Worm (Caenorhabditis elegans) whole organism, late embryonic: ENCODE results near the gene orc-3.

ENCODE experiments used
- C38D4.7 ChIP-seq: fragments of 200-800 bp; sonication (Bioruptor generic); optimal IDR thresholded peaks from 2 replicates; lab custom pipeline; 2018; ENCODE audit warnings: mild to moderate bottlenecking, missing genetic modification characterization, moderate library complexity, missing compliant biosample characterization
- F13H6.1 ChIP-seq: sonication (generic microtip); optimal IDR thresholded peaks from 2 replicates; lab custom pipeline; 2016; ENCODE audit warnings: missing genetic modification characterization, missing compliant biosample characterization
- K02D7.2 ChIP-seq: sonication (generic microtip); optimal IDR thresholded peaks from 2 replicates; lab custom pipeline; 2017; ENCODE audit warnings: mild to moderate bottlenecking, missing genetic modification characterization, missing compliant biosample characterization
- K09A11.1 ChIP-seq: sonication (generic microtip); optimal IDR thresholded peaks from 2 replicates; lab custom pipeline; 2017; ENCODE audit warnings: antibody characterized with exemption, mild to moderate bottlenecking, missing genetic modification characterization, missing compliant biosample characterization; ENCODE audit not compliant: insufficient read depth
- ahr-1 ChIP-seq: sonication (generic microtip); optimal IDR thresholded peaks from 2 replicates; lab custom pipeline; 2016; ENCODE audit warnings: missing genetic modification characterization, missing compliant biosample characterization
- ceh-14 ChIP-seq: sonication (generic microtip); optimal IDR thresholded peaks from 2 replicates; lab custom pipeline; 2016; ENCODE audit warnings: missing genotype, missing genetic modification characterization, missing compliant biosample characterization
- ceh-18 ChIP-seq: sonication (generic microtip); optimal IDR thresholded peaks from 2 replicates; lab custom pipeline; 2016; ENCODE audit warnings: missing genetic modification characterization, missing compliant biosample characterization
- ceh-24 ChIP-seq: sonication (generic microtip); optimal IDR thresholded peaks from 2 replicates; lab custom pipeline; 2016; ENCODE audit warnings: mild to moderate bottlenecking, missing genetic modification characterization, missing compliant biosample characterization
- ceh-30 ChIP-seq: fragments of 150-350 bp; optimal IDR thresholded peaks from 2 replicates; lab custom pipeline; 2014; ENCODE audit warnings: missing biosample characterization, missing genetic modification characterization
- ceh-45 ChIP-seq: fragments of 200-800 bp; sonication (Bioruptor generic); IDR thresholded peaks from 2 replicates; pipeline ENCODE4 v1.3.6; 2022; ENCODE audit warnings: missing genetic modification reagents, missing genetic modification characterization, missing compliant biosample characterization
- ceh-6 ChIP-seq: fragments of 200-800 bp; sonication (Bioruptor generic); optimal IDR thresholded peaks from 2 replicates; lab custom pipeline; 2018; ENCODE audit warnings: mild to moderate bottlenecking, missing genetic modification characterization, missing compliant biosample characterization
- che-1 ChIP-seq: sonication (generic microtip); optimal IDR thresholded peaks from 2 replicates; lab custom pipeline; 2016; ENCODE audit warnings: mild to moderate bottlenecking, missing genetic modification characterization, missing compliant biosample characterization
- elt-2 ChIP-seq: sonication (generic microtip); optimal IDR thresholded peaks from 2 replicates; lab custom pipeline; 2016; ENCODE audit warnings: missing genetic modification reagents, missing genetic modification characterization, missing compliant biosample characterization
- eyg-1 ChIP-seq: sonication (generic microtip); optimal IDR thresholded peaks from 2 replicates; lab custom pipeline; 2016; ENCODE audit warnings: missing genotype, missing genetic modification characterization, missing compliant biosample characterization
- fax-1 ChIP-seq: sonication (generic microtip); optimal IDR thresholded peaks from 2 replicates; lab custom pipeline; 2016; ENCODE audit warnings: missing genotype, missing genetic modification characterization, missing compliant biosample characterization
- hlh-15 ChIP-seq: sonication (generic microtip); optimal IDR thresholded peaks from 2 replicates; lab custom pipeline; 2016; ENCODE audit warnings: missing genetic modification characterization, missing compliant biosample characterization
- hlh-30 ChIP-seq: sonication (generic microtip); optimal IDR thresholded peaks from 2 replicates; lab custom pipeline; 2017; ENCODE audit warnings: antibody characterized with exemption, missing genetic modification characterization, missing compliant biosample characterization; ENCODE audit not compliant: insufficient read depth
- lim-6 ChIP-seq: sonication (generic microtip); optimal IDR thresholded peaks from 2 replicates; lab custom pipeline; 2016; ENCODE audit warnings: missing genetic modification characterization, missing compliant biosample characterization
- lin-11 ChIP-seq: fragments of 200-800 bp; sonication (Bioruptor generic); optimal IDR thresholded peaks from 2 replicates; lab custom pipeline; 2018; ENCODE audit warnings: mild to moderate bottlenecking, missing genetic modification characterization, missing compliant biosample characterization
- madf-2 ChIP-seq: sonication (generic microtip); optimal IDR thresholded peaks from 2 replicates; lab custom pipeline; 2017; ENCODE audit warnings: missing genetic modification characterization, missing compliant biosample characterization
- nhr-11 ChIP-seq: fragments of 150-350 bp; optimal IDR thresholded peaks from 2 replicates; lab custom pipeline; 2014; ENCODE audit warnings: missing biosample characterization, missing genetic modification characterization
- npax-4 ChIP-seq: sonication (generic microtip); optimal IDR thresholded peaks from 2 replicates; lab custom pipeline; 2016; ENCODE audit warnings: missing genetic modification characterization, missing compliant biosample characterization
- pag-3 ChIP-seq: sonication (generic microtip); optimal IDR thresholded peaks from 2 replicates; lab custom pipeline; 2016; ENCODE audit warnings: missing compliant biosample characterization, missing genetic modification characterization, borderline replicate concordance
- pat-9 ChIP-seq: fragments of 200-800 bp; sonication (Bioruptor generic); optimal IDR thresholded peaks from 2 replicates; lab custom pipeline; 2018; ENCODE audit warnings: mild to moderate bottlenecking, missing genetic modification characterization, moderate library complexity, missing compliant biosample characterization
- pax-1 ChIP-seq: fragments of 150-350 bp; optimal IDR thresholded peaks from 2 replicates; lab custom pipeline; 2014; ENCODE audit warnings: missing biosample characterization, missing genetic modification characterization
- pros-1 ChIP-seq: fragments of 150-350 bp; optimal IDR thresholded peaks from 2 replicates; lab custom pipeline; 2014; ENCODE audit warnings: missing biosample characterization, missing genetic modification reagents, missing genetic modification characterization
- ref-2 ChIP-seq: sonication (generic microtip); optimal IDR thresholded peaks from 2 replicates; lab custom pipeline; 2016; ENCODE audit warnings: missing genetic modification characterization, missing compliant biosample characterization
- rnt-1 ChIP-seq: sonication (generic microtip); optimal IDR thresholded peaks from 2 replicates; lab custom pipeline; 2016; ENCODE audit warnings: missing genetic modification characterization, missing compliant biosample characterization
- sdc-2 ChIP-seq: sonication (generic microtip); optimal IDR thresholded peaks from 2 replicates; lab custom pipeline; 2016; ENCODE audit warnings: missing genotype, missing genetic modification characterization, missing compliant biosample characterization
- sox-2 ChIP-seq: fragments of 200-800 bp; sonication (Bioruptor generic); IDR thresholded peaks from 2 replicates; pipeline ENCODE4 v1.3.6; 2022; ENCODE audit warnings: missing genetic modification reagents, missing genetic modification characterization, missing compliant biosample characterization
- syd-9 ChIP-seq: sonication (generic microtip); optimal IDR thresholded peaks from 2 replicates; lab custom pipeline; 2016; ENCODE audit warnings: mild to moderate bottlenecking, missing genetic modification characterization, moderate library complexity, missing compliant biosample characterization
- tbx-2 ChIP-seq: sonication (generic microtip); optimal IDR thresholded peaks from 2 replicates; lab custom pipeline; 2016; ENCODE audit warnings: missing genetic modification characterization, missing compliant biosample characterization
- unc-3 ChIP-seq, 2 experiments: fragments of 200-800 bp in 1 of 2; sonication (Bioruptor generic) in 1 of 2; sonication (generic microtip) in 1 of 2; conservative IDR thresholded peaks in 1 of 2; optimal IDR thresholded peaks in 1 of 2; 2 replicates each; pipeline versions ENCODE4 v1.3.6 to Lab custom; 2016 to 2022; ENCODE audit warnings: missing compliant biosample characterization in 2 of 2, missing genetic modification characterization in 2 of 2, missing genetic modification reagents in 1 of 2
- unc-55 ChIP-seq: sonication (generic microtip); optimal IDR thresholded peaks from 2 replicates; lab custom pipeline; 2017; ENCODE audit warnings: missing biosample characterization, missing genetic modification reagents, missing genetic modification characterization
- ztf-16 ChIP-seq: sonication (generic microtip); optimal IDR thresholded peaks from 2 replicates; lab custom pipeline; 2017; ENCODE audit warnings: missing genetic modification characterization, missing compliant biosample characterization

The orc-3 gene

DNA sequence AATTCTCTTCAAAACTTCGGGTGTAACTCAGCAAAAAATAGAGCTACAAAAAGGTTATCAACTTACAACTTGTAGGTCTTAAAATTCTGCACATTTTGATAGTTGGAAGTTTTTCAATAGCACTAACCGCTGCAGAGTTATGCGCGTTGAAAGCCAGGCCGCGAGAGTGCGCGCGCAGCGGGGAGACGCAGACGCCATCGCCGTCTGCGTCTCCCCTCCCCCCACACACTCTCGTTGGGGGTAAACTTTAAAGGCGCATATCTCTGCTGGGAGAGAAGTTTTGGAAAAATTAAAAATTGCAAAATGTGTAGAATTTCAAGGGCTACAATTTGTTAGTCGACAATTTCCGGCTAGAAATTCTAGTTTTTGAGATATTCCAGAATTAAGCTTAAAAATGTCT lies 21.6 kb downstream of the orc-3 start:
- TF ChIP-seq sdc-2 (no peak), K09A11.1 (tag; lab: Kevin White, UChicago) (no peak), npax-4 (tag; lab: Kevin White, UChicago) (no peak), lin-11 (no peak)

DNA sequence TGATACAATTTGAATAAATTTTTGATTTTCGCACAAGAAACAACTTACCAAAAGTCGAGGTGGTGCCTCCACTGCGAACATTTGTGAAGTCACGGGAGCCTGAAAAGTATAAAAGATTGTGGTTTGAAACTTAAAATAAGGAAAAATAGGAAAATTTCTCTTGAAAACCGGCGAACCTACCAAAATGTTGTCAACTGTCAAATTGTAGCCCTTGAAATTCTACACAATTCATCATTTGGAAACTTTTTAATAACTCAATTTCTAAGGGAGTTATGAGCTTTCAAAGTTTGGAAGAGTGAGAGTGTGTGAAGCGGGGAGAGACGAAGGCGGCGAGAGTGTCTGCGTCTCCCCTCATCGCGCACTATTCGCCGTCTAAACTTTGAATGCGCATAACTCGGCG lies 22.2 kb downstream of the orc-3 start, which contains the start of gene pes-4:
pes-4 (minus strand) TSS at position 101 of the 400 bp plus-strand sequence.
- no peak for TF ChIP-seq ceh-45 (GFP tag; lab: Robert Waterston, UW)
- no peak for TF ChIP-seq syd-9
- no peak for TF ChIP-seq ahr-1 (tag; lab: Kevin White, UChicago)
- no peak for TF ChIP-seq K09A11.1 (tag; lab: Kevin White, UChicago)
- no peak for TF ChIP-seq ceh-14
- no peak for TF ChIP-seq F13H6.1 (tag; lab: Kevin White, UChicago)
- no peak for TF ChIP-seq ztf-16
- TF ChIP-seq madf-2 (tag; lab: Kevin White, UChicago), result no peak
- no peak for TF ChIP-seq unc-3 (GFP tag; conservative IDR thresholded peaks at IDR 0.05; lab: Robert Waterston, UW)
- no peak for TF ChIP-seq unc-3 (tag; optimal IDR thresholded peaks at IDR 0.05; lab: Kevin White, UChicago)
- no peak for TF ChIP-seq ceh-24 (tag; lab: Kevin White, UChicago)
- TF ChIP-seq npax-4 (tag; lab: Kevin White, UChicago), result no peak
- TF ChIP-seq K02D7.2, result no peak
- no peak for TF ChIP-seq ceh-30 (tag; lab: Kevin White, UChicago)
- no peak for TF ChIP-seq lim-6 (tag; lab: Kevin White, UChicago)
- TF ChIP-seq ceh-6, result no peak
- TF ChIP-seq sox-2, result no peak
- TF ChIP-seq pat-9, result no peak
- no peak for TF ChIP-seq che-1 (tag; lab: Kevin White, UChicago)
- TF ChIP-seq ref-2 (tag; lab: Kevin White, UChicago), result no peak

DNA sequence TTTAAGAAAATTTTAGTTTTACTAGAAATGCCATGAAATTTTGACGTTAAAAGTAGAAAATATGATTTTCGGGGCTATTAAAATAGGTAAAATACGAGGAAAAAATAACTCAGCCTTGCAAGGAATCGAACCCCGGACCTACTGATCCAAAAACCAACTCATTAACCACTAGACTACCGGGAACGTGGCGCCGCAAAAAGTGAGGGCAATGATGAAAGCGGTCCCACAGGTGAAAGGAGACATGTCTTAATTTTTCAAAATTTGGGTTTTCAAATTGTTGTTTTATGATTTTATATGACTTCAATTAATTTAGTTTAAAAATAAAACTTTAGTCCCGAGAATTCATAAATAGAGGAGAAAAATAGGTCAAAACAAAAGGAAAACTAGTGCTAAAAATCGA lies 22.7 kb downstream of the orc-3 start:
- TF ChIP-seq npax-4 (tag; lab: Kevin White, UChicago) (no peak), pros-1 (tag; lab: Kevin White, UChicago) (no peak), pax-1 (tag; lab: Kevin White, UChicago) (no peak), eyg-1 (tag; lab: Kevin White, UChicago) (no peak), syd-9 (no peak), nhr-11 (tag; lab: Kevin White, UChicago) (no peak), ceh-45 (GFP tag; lab: Robert Waterston, UW) (no peak), tbx-2 (tag; lab: Kevin White, UChicago) (no peak), lim-6 (tag; lab: Kevin White, UChicago) (no peak), C38D4.7 (no peak), sox-2 (no peak), sdc-2 (no peak), pag-3 (tag; lab: Kevin White, UChicago) (no peak), hlh-15 (tag; lab: Kevin White, UChicago) (no peak), elt-2 (tag; lab: Kevin White, UChicago) (no peak)

DNA sequence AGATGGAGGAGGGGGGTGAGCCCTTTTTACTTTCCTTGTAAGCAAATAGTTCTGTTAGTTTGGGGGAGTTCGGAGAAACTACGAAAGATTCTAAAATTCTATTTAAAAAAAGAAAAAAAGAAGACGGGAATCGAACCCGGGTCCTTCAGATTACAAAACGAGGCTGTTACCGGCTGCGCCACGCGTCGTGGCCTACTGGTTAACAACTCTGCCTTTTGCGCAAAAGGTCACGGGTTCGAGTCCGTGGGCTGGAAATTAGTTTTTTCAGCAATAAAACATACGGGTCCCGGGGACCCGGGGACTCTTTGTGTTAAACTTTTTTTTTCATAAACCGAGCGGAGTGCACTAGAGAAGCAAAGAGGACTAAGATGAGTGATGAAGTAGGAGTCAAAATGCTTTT lies 23.3 kb downstream of the orc-3 start:
- TF ChIP-seq unc-55 (GFP tag; lab: Kevin White, UChicago) (peak; percentile 22), ref-2 (tag; lab: Kevin White, UChicago) (no peak), hlh-30 (tag; lab: Kevin White, UChicago) (no peak), syd-9 (no peak)

DNA sequence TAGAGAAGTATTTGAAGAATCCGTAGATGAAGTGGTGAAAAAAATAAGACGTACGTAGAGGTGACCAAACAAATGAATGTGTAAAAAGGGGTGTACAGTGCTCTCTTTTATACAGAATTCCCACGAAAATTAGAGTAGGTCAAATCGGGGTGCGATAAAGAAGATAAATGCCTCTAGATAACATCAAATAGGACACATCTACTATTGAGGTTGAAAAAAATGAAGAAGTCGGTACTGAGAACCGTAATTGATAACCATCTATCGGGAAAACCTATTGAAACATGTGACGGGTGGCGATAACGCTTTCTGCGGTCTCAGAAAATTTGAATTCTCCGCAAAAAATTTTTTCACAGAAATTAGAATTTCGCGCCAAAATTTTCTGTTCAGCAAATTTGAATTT lies 30.8 kb downstream of the orc-3 start, which contains the start of gene fbxa-61:
fbxa-61 (plus strand) TSS at position 345 of the 400 bp plus-strand sequence.
- TF ChIP-seq fax-1 (tag; lab: Kevin White, UChicago), result no peak
- peak; percentile 18 for TF ChIP-seq rnt-1
- no peak for TF ChIP-seq ceh-45 (GFP tag; lab: Robert Waterston, UW)
- TF ChIP-seq ceh-6, result no peak
- no peak for TF ChIP-seq ceh-18
- TF ChIP-seq eyg-1 (tag; lab: Kevin White, UChicago), result no peak
